Fruit fly (Drosophila melanogaster) whole organism, embryonic: ENCODE measurements around the gene sphe.
A peak's percentile ranks its signal among the peaks of the same experiment; 100 is the strongest.

ENCODE experiments used
- ATbp ChIP-seq: fragments of 200-800 bp; sonication (Bioruptor generic); optimal IDR thresholded peaks from 2 replicates; lab custom pipeline; 2017; ENCODE audit warnings: missing biosample characterization, mild to moderate bottlenecking, missing genetic modification characterization, missing genetic modification reagents
- CG10366 ChIP-seq: fragments of 200-800 bp; sonication (Bioruptor generic); IDR thresholded peaks from 2 replicates; pipeline ENCODE4 v1.3.6; 2022; ENCODE audit warnings: missing biosample characterization, missing genetic modification characterization
- CG12219 ChIP-seq: fragments of 200-800 bp; sonication (Bioruptor generic); optimal IDR thresholded peaks from 3 replicates; lab custom pipeline; 2018; ENCODE audit warnings: missing biosample characterization, mild to moderate bottlenecking, missing genetic modification characterization
- CG12659 ChIP-seq: fragments of 200-800 bp; sonication (Bioruptor generic); optimal IDR thresholded peaks from 3 replicates; lab custom pipeline; 2017; ENCODE audit warnings: mild to moderate bottlenecking, missing biosample characterization, missing genetic modification reagents, missing genetic modification characterization
- CG13296 ChIP-seq: fragments of 200-800 bp; sonication (Bioruptor generic); optimal IDR thresholded peaks from 3 replicates; lab custom pipeline; 2018; ENCODE audit warnings: missing biosample characterization, mild to moderate bottlenecking, missing genetic modification characterization
- CG15073 ChIP-seq: fragments of 200-800 bp; sonication (Bioruptor generic); optimal IDR thresholded peaks from 2 replicates; lab custom pipeline; 2016; ENCODE audit warnings: missing biosample characterization, missing genetic modification characterization
- CG1529 ChIP-seq: fragments of 200-800 bp; sonication (Bioruptor generic); optimal IDR thresholded peaks from 3 replicates; lab custom pipeline; 2018; ENCODE audit warnings: missing biosample characterization, missing genetic modification characterization
- CG17359 ChIP-seq: fragments of 200-800 bp; sonication (Bioruptor generic); optimal IDR thresholded peaks from 3 replicates; lab custom pipeline; 2018; ENCODE audit warnings: missing biosample characterization, mild to moderate bottlenecking, missing genetic modification characterization, moderate library complexity
- CG17385 ChIP-seq: fragments of 200-800 bp; sonication (Bioruptor generic); optimal IDR thresholded peaks from 3 replicates; lab custom pipeline; 2018; ENCODE audit warnings: missing biosample characterization, mild to moderate bottlenecking, missing genetic modification characterization
- CG18476 ChIP-seq: fragments of 200-800 bp; sonication (Bioruptor generic); optimal IDR thresholded peaks from 2 replicates; lab custom pipeline; 2016; ENCODE audit warnings: missing biosample characterization, mild to moderate bottlenecking, missing genetic modification characterization
- CG18599 ChIP-seq: fragments of 200-800 bp; sonication (Bioruptor generic); optimal IDR thresholded peaks from 3 replicates; lab custom pipeline; 2017; ENCODE audit warnings: missing biosample characterization, missing genetic modification characterization, mild to moderate bottlenecking, moderate library complexity, missing genetic modification reagents
- CG2199 ChIP-seq: fragments of 200-800 bp; sonication (Bioruptor generic); IDR thresholded peaks from 3 replicates; pipeline ENCODE4 v1.3.6; 2022; ENCODE audit warnings: missing biosample characterization, missing genetic modification characterization
- CG6254 ChIP-seq: fragments of 200-800 bp; sonication (Bioruptor generic); optimal IDR thresholded peaks from 3 replicates; lab custom pipeline; 2017; ENCODE audit warnings: mild to moderate bottlenecking, missing biosample characterization, missing genetic modification reagents, missing genetic modification characterization
- CG8290 ChIP-seq, 3 experiments: fragments of 200-800 bp; sonication (Bioruptor generic); optimal IDR thresholded peaks; 2 replicates each; lab custom pipeline; 2016 to 2019; ENCODE audit warnings: missing biosample characterization in 3 of 3, missing genetic modification characterization in 3 of 3, mild to moderate bottlenecking in 2 of 3, moderate library complexity in 1 of 3
- CG8359 ChIP-seq: fragments of 200-800 bp; sonication (Bioruptor generic); optimal IDR thresholded peaks from 2 replicates; lab custom pipeline; 2017; ENCODE audit warnings: missing biosample characterization, mild to moderate bottlenecking, missing genetic modification characterization, borderline replicate concordance
- CG8388 ChIP-seq: fragments of 200-800 bp; sonication (Bioruptor generic); optimal IDR thresholded peaks from 2 replicates; lab custom pipeline; 2019; ENCODE audit warnings: missing biosample characterization, mild to moderate bottlenecking, missing genetic modification characterization, moderate library complexity
- CG9437 ChIP-seq: fragments of 200-800 bp; sonication (Bioruptor generic); optimal IDR thresholded peaks from 2 replicates; lab custom pipeline; 2018; ENCODE audit warnings: missing biosample characterization, mild to moderate bottlenecking, missing genetic modification characterization
- CTCF ChIP-seq: fragments of 200-800 bp; sonication (Bioruptor generic); optimal IDR thresholded peaks from 2 replicates; lab custom pipeline; 2017; ENCODE audit warnings: missing biosample characterization, mild to moderate bottlenecking, missing genetic modification characterization, moderate library complexity
- Eip74EF ChIP-seq, 2 experiments: fragments of 200-800 bp in 1 of 2; fragments of >200 bp in 1 of 2; sonication (Bioruptor generic) in 1 of 2; optimal IDR thresholded peaks; 2 replicates each; lab custom pipeline; 2017 to 2019; ENCODE audit warnings: missing biosample characterization in 2 of 2, missing genetic modification characterization in 2 of 2, mild to moderate bottlenecking in 1 of 2, moderate library complexity in 1 of 2
- Ets65A ChIP-seq: fragments of 200-800 bp; sonication (Bioruptor generic); peaks from one replicate; lab custom pipeline; 2016; ENCODE audit warnings: missing biosample characterization, missing genetic modification characterization
- Hr3 ChIP-seq: fragments of 200-800 bp; sonication (Bioruptor generic); optimal IDR thresholded peaks from 3 replicates; lab custom pipeline; 2016; ENCODE audit warnings: missing biosample characterization, missing genetic modification characterization
- Med ChIP-seq: fragments of 200-800 bp; sonication (Bioruptor generic); peaks from one replicate; lab custom pipeline; 2016; ENCODE audit warnings: missing biosample characterization, missing genetic modification characterization, mild to moderate bottlenecking, inconsistent platforms, moderate library complexity
- Nf-YB ChIP-seq: fragments of 200-800 bp; sonication (Bioruptor generic); optimal IDR thresholded peaks from 3 replicates; lab custom pipeline; 2019; ENCODE audit warnings: missing biosample characterization, mild to moderate bottlenecking, missing genetic modification characterization, moderate library complexity
- Optix ChIP-seq: fragments of 200-800 bp; sonication (Bioruptor generic); IDR thresholded peaks from 3 replicates; pipeline ENCODE4 v1.3.6; 2022; ENCODE audit warnings: missing biosample characterization, missing genetic modification characterization
- Sox100B ChIP-seq: fragments of 200-800 bp; sonication (Bioruptor generic); optimal IDR thresholded peaks from 3 replicates; lab custom pipeline; 2018; ENCODE audit warnings: missing biosample characterization, mild to moderate bottlenecking, missing genetic modification characterization
- Vsx1 ChIP-seq: fragments of 200-800 bp; sonication (Bioruptor generic); optimal IDR thresholded peaks from 2 replicates; lab custom pipeline; 2017; ENCODE audit warnings: missing biosample characterization, mild to moderate bottlenecking, missing genetic modification characterization, missing genetic modification reagents
- Xrp1 ChIP-seq: fragments of 200-800 bp; sonication (Bioruptor generic); IDR thresholded peaks from 2 replicates; pipeline ENCODE4 v1.3.6; 2022; ENCODE audit warnings: missing biosample characterization, missing genetic modification characterization
- bsh ChIP-seq, 2 experiments: fragments of 200-800 bp; sonication (Bioruptor generic); optimal IDR thresholded peaks; 2 replicates each; lab custom pipeline; 2017 to 2018; ENCODE audit warnings: mild to moderate bottlenecking in 2 of 2, missing biosample characterization in 2 of 2, missing genetic modification characterization in 2 of 2, moderate library complexity in 1 of 2
- cas ChIP-seq: fragments of 200-800 bp; sonication (Bioruptor generic); IDR thresholded peaks from 2 replicates; pipeline ENCODE4 v1.3.6; 2022; ENCODE audit warnings: missing biosample characterization, missing genetic modification characterization
- chm ChIP-seq: fragments of 200-800 bp; sonication (Bioruptor generic); IDR thresholded peaks from 2 replicates; pipeline ENCODE4 v1.3.6; 2022; ENCODE audit warnings: missing biosample characterization, missing genetic modification characterization
- ci ChIP-seq: fragments of 200-800 bp; sonication (Bioruptor generic); IDR thresholded peaks from 3 replicates; pipeline ENCODE4 v1.3.6; 2022; ENCODE audit warnings: missing biosample characterization, missing genetic modification characterization
- crp ChIP-seq, 2 experiments: fragments of 200-800 bp; sonication (Bioruptor generic); optimal IDR thresholded peaks; 2 replicates in 1 of 2; 3 replicates in 1 of 2; lab custom pipeline; 2017; ENCODE audit warnings: missing biosample characterization in 2 of 2, missing genetic modification characterization in 2 of 2, mild to moderate bottlenecking in 1 of 2, moderate library complexity in 1 of 2
- cwo ChIP-seq: fragments of 200-800 bp; sonication (Bioruptor generic); optimal IDR thresholded peaks from 3 replicates; lab custom pipeline; 2017; ENCODE audit warnings: missing biosample characterization, missing genetic modification characterization, mild to moderate bottlenecking, moderate library complexity, missing genetic modification reagents
- dmrt99B ChIP-seq: fragments of 200-800 bp; sonication (Bioruptor generic); optimal IDR thresholded peaks from 2 replicates; lab custom pipeline; 2018; ENCODE audit warnings: missing biosample characterization, mild to moderate bottlenecking, missing genetic modification characterization, moderate library complexity
- dysf ChIP-seq: fragments of 200-800 bp; sonication (Bioruptor generic); IDR thresholded peaks from 3 replicates; pipeline ENCODE4 v1.3.6; 2022; ENCODE audit warnings: missing biosample characterization, missing genetic modification characterization
- fd96Cb ChIP-seq: fragments of 200-800 bp; sonication (Bioruptor generic); optimal IDR thresholded peaks from 2 replicates; lab custom pipeline; 2018; ENCODE audit warnings: missing biosample characterization, mild to moderate bottlenecking, missing genetic modification characterization, moderate library complexity
- hkb ChIP-seq, 2 experiments: fragments of 200-800 bp in 1 of 2; fragments of >200 bp in 1 of 2; sonication (Bioruptor generic) in 1 of 2; IDR thresholded peaks in 1 of 2; optimal IDR thresholded peaks in 1 of 2; 2 replicates each; pipeline versions ENCODE4 v1.3.6 to Lab custom; 2017 to 2022; ENCODE audit warnings: missing biosample characterization in 1 of 2, missing genetic modification characterization in 1 of 2
- lov ChIP-seq, 2 experiments: fragments of 200-800 bp in 1 of 2; fragments of >200 bp in 1 of 2; sonication (Bioruptor generic) in 1 of 2; IDR thresholded peaks in 1 of 2; optimal IDR thresholded peaks in 1 of 2; 2 replicates in 1 of 2; 3 replicates in 1 of 2; pipeline versions ENCODE4 v1.3.6 to Lab custom; 2017 to 2022; ENCODE audit warnings: missing biosample characterization in 1 of 2, missing genetic modification characterization in 1 of 2
- mld ChIP-seq: fragments of 200-800 bp; sonication (Bioruptor generic); IDR thresholded peaks from 3 replicates; pipeline ENCODE4 v1.3.6; 2022; ENCODE audit warnings: missing biosample characterization, missing genetic modification characterization; ENCODE audit not compliant: partially characterized antibody
- nerfin-1 ChIP-seq: fragments of 200-800 bp; sonication (Bioruptor generic); optimal IDR thresholded peaks from 3 replicates; lab custom pipeline; 2019; ENCODE audit warnings: missing biosample characterization, mild to moderate bottlenecking, missing genetic modification characterization, moderate library complexity
- pan ChIP-seq, 4 experiments: fragments of >200 bp in 3 of 4; fragments of 200-800 bp in 1 of 4; sonication (Bioruptor generic) in 1 of 4; optimal IDR thresholded peaks in 3 of 4; IDR thresholded peaks in 1 of 4; 2 replicates each; pipeline versions ENCODE4 v1.3.6 to Lab custom; 2017 to 2022; ENCODE audit warnings: missing biosample characterization in 2 of 4, missing genetic modification characterization in 2 of 4, mixed read lengths in 1 of 4
- pfk ChIP-seq: fragments of 200-800 bp; sonication (Bioruptor generic); optimal IDR thresholded peaks from 2 replicates; lab custom pipeline; 2018; ENCODE audit warnings: missing biosample characterization, mild to moderate bottlenecking, missing genetic modification characterization, moderate library complexity
- sisA ChIP-seq: fragments of 200-800 bp; sonication (Bioruptor generic); IDR thresholded peaks from 2 replicates; pipeline ENCODE4 v1.3.6; 2022; ENCODE audit warnings: missing biosample characterization, missing genetic modification characterization
- sug ChIP-seq: fragments of 200-800 bp; optimal IDR thresholded peaks from 2 replicates; lab custom pipeline; 2019; ENCODE audit warnings: missing biosample characterization, mild to moderate bottlenecking, missing genetic modification characterization, moderate library complexity
- tio ChIP-seq: fragments of 200-800 bp; sonication (Bioruptor generic); optimal IDR thresholded peaks from 2 replicates; lab custom pipeline; 2017; ENCODE audit warnings: missing biosample characterization, missing genetic modification characterization, inconsistent platforms
- trem ChIP-seq: fragments of 200-800 bp; optimal IDR thresholded peaks from 3 replicates; lab custom pipeline; 2019; ENCODE audit warnings: missing biosample characterization, mild to moderate bottlenecking, missing genetic modification characterization, moderate library complexity
- wek ChIP-seq: fragments of 200-800 bp; sonication (Bioruptor generic); optimal IDR thresholded peaks from 3 replicates; lab custom pipeline; 2018; ENCODE audit warnings: missing biosample characterization, mild to moderate bottlenecking, missing genetic modification characterization, moderate library complexity

sphe gene

dm6 chrX:16746824-16747223, 45.1 kb upstream of the sphe start:
- no peak for TF ChIP-seq wek
- TF ChIP-seq crp (GFP tag; optimal IDR thresholded peaks at IDR 0.05; lab: Kevin White, UChicago) = no peak
- TF ChIP-seq sisA (GFP tag; lab: Robert Waterston, UW) = no peak
- 0 out of 2 replicates have a peak, but pooled peaks have one; percentile 14 for TF ChIP-seq Xrp1 (GFP tag; lab: Robert Waterston, UW)
- peak; percentile 27 for TF ChIP-seq CG17385 (GFP tag; lab: Kevin White, UChicago)
- TF ChIP-seq CG8388 (GFP tag; lab: Kevin White, UChicago) = no peak
- no peak for TF ChIP-seq CG15073
- TF ChIP-seq fd96Cb (tag; lab: Kevin White, UChicago) = no peak
- TF ChIP-seq CG8290 (GFP tag; optimal IDR thresholded peaks at IDR 0.05; lab: Kevin White, UChicago) = peak; percentile 71
- TF ChIP-seq CG8290 (tag; optimal IDR thresholded peaks at IDR 0.05; lab: Kevin White, UChicago) = no peak
- TF ChIP-seq ATbp = peak; percentile 0
- no peak for TF ChIP-seq tio (GFP tag; lab: Kevin White, UChicago)
- TF ChIP-seq ci (GFP tag; lab: Robert Waterston, UW) = peak; percentile 64; the same call in 1 of the 3 replicates
- TF ChIP-seq CG17359 (tag; lab: Kevin White, UChicago) = peak; percentile 11
- TF ChIP-seq CTCF = peak; percentile 90
- no peak for TF ChIP-seq CG12659
- no peak for TF ChIP-seq Vsx1 (GFP tag; lab: Kevin White, UChicago)
- no peak for TF ChIP-seq lov (optimal IDR thresholded peaks at IDR 0.05; lab: Kevin White, UChicago)
- 0 out of 3 replicates have a peak, but pooled peaks have one; percentile 42 for TF ChIP-seq lov (GFP tag; IDR thresholded peaks at IDR 0.05; lab: Robert Waterston, UW)
- no peak for TF ChIP-seq bsh (GFP tag; optimal IDR thresholded peaks at IDR 0.05; lab: Kevin White, UChicago)
- TF ChIP-seq CG13296 (GFP tag; lab: Kevin White, UChicago) = no peak
- peak; percentile 72 for TF ChIP-seq Med
- 0 out of 2 replicates have a peak, but pooled peaks have one; percentile 14 for TF ChIP-seq chm
- TF ChIP-seq trem (tag; lab: Kevin White, UChicago) = peak; percentile 69
- TF ChIP-seq Sox100B (GFP tag; lab: Kevin White, UChicago) = peak; percentile 11
- TF ChIP-seq Nf-YB = no peak
- TF ChIP-seq hkb (optimal IDR thresholded peaks at IDR 0.05; lab: Kevin White, UChicago) = no peak
- 0 out of 2 replicates have a peak, but pooled peaks have one; percentile 25 for TF ChIP-seq hkb (GFP tag; IDR thresholded peaks at IDR 0.05; lab: Robert Waterston, UW)
- TF ChIP-seq dmrt99B = peak; percentile 30
- TF ChIP-seq Hr3 (GFP tag; lab: Kevin White, UChicago) = no peak
- no peak for TF ChIP-seq Eip74EF (GFP tag; optimal IDR thresholded peaks at IDR 0.05; lab: Kevin White, UChicago)
- TF ChIP-seq pfk (GFP tag; lab: Kevin White, UChicago) = no peak
- no peak for TF ChIP-seq dysf (GFP tag; lab: Robert Waterston, UW)
- TF ChIP-seq CG12219 (GFP tag; lab: Kevin White, UChicago) = peak; percentile 8
- no peak for TF ChIP-seq Optix (GFP tag; lab: Robert Waterston, UW)
- TF ChIP-seq CG6254 (GFP tag; lab: Kevin White, UChicago) = peak; percentile 34
- no peak for TF ChIP-seq cas (GFP tag; lab: Robert Waterston, UW)
- no peak for TF ChIP-seq nerfin-1
- no peak for TF ChIP-seq CG9437 (GFP tag; lab: Kevin White, UChicago)
- no peak for TF ChIP-seq CG18476 (GFP tag; lab: Kevin White, UChicago)
- no peak for TF ChIP-seq CG10366 (GFP tag; lab: Robert Waterston, UW)
- peak; percentile 92 for TF ChIP-seq CG2199 (GFP tag; lab: Robert Waterston, UW)
- TF ChIP-seq CG8359 (GFP tag; lab: Kevin White, UChicago) = peak; percentile 8
- peak; percentile 13 for TF ChIP-seq CG1529 (GFP tag; lab: Kevin White, UChicago)
- TF ChIP-seq CG18599 (GFP tag; lab: Kevin White, UChicago) = no peak
- TF ChIP-seq cwo (GFP tag; lab: Kevin White, UChicago) = no peak
- TF ChIP-seq Ets65A (GFP tag; lab: Kevin White, UChicago) = peak; percentile 3
- TF ChIP-seq mld = no peak
- no peak for TF ChIP-seq pan (optimal IDR thresholded peaks at IDR 0.05; lab: Kevin White, UChicago)
- TF ChIP-seq pan (GFP tag; optimal IDR thresholded peaks at IDR 0.05 in 1 of 2, IDR thresholded peaks at IDR 0.05 in 1 of 2) = peak in 1 of 2 experiments; percentile 13
- TF ChIP-seq sug (tag; lab: Kevin White, UChicago) = no peak
